Fruit fly (Drosophila melanogaster): ENCODE measurements around the gene CG5478.

DNA sequence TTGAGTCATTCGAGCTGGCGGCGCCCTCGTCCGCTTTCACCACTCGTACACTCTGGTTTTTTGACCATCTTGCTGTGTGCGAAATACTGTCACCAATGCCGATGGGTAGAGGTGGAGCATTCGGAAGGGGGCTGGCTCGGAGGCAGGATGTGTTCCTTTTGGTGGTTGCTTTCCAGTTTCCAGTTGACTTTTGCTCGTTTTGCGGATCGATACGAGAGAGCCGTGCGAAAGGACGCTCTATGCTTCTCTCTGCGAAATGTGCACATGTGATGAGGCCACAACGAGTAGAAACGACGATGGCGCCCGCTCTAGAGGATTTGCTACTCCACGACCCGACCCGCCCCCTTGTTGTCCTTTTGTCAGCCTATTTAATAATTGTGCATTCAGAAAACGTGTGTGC, 4.2 kb upstream of the CG5478 start:
- TF ChIP-seq CG8301 (tag; optimal IDR thresholded peaks at IDR 0.05) (no peak), Pif1A (GFP tag; optimal IDR thresholded peaks at IDR 0.05) (no peak), CG9948 (tag; optimal IDR thresholded peaks at IDR 0.05) (no peak), CG17806 (tag; optimal IDR thresholded peaks at IDR 0.05) (no peak), EcR (GFP tag; optimal IDR thresholded peaks at IDR 0.05) (no peak), fd96Ca (GFP tag; IDR thresholded peaks at IDR 0.05) (no peak), rn (GFP tag; IDR thresholded peaks at IDR 0.05) (no peak), CG12605 (GFP tag; IDR thresholded peaks at IDR 0.05) (no peak), CG32121 (GFP tag; IDR thresholded peaks at IDR 0.05) (no peak), Pif1B (GFP tag; optimal IDR thresholded peaks at IDR 0.05) (no peak), CG10348 (GFP tag; IDR thresholded peaks at IDR 0.05) (no peak)

Data from whole organism, pupa.